Worm (Caenorhabditis elegans) whole organism, early embryonic: ENCODE measurements around the gene F13A2.1.

Experiments used
- B0310.2 ChIP-seq: sonication (generic microtip); optimal IDR thresholded peaks from 2 replicates; lab custom pipeline; 2016; ENCODE audit warnings: mild to moderate bottlenecking, missing genetic modification characterization, missing compliant biosample characterization
- F13C5.2 ChIP-seq: sonication (generic microtip); optimal IDR thresholded peaks from 2 replicates; lab custom pipeline; 2017; ENCODE audit warnings: mild to moderate bottlenecking, missing genetic modification characterization, inconsistent platforms, missing compliant biosample characterization
- aly-1 ChIP-seq: sonication (generic microtip); optimal IDR thresholded peaks from 2 replicates; lab custom pipeline; 2016; ENCODE audit warnings: missing genetic modification characterization, missing compliant biosample characterization
- ama-1 ChIP-seq: fragments of 150-350 bp; optimal IDR thresholded peaks from 2 replicates; lab custom pipeline; 2014
- ceh-13 ChIP-seq: fragments of 200-800 bp; sonication (Bioruptor generic); optimal IDR thresholded peaks from 2 replicates; lab custom pipeline; 2018; ENCODE audit warnings: mild to moderate bottlenecking, missing genetic modification characterization, missing compliant biosample characterization
- ceh-36 ChIP-seq: sonication (generic microtip); optimal IDR thresholded peaks from 2 replicates; lab custom pipeline; 2016; ENCODE audit warnings: missing genetic modification characterization, inconsistent platforms, missing compliant biosample characterization
- ets-7 ChIP-seq: sonication (generic microtip); optimal IDR thresholded peaks from 2 replicates; lab custom pipeline; 2016; ENCODE audit warnings: missing genotype, missing genetic modification characterization, missing compliant biosample characterization
- flt-1 ChIP-seq: fragments of 200-800 bp; sonication (Bioruptor generic); IDR thresholded peaks from 2 replicates; pipeline ENCODE4 v1.3.6; 2022; ENCODE audit warnings: missing genetic modification characterization, missing compliant biosample characterization
- hmbx-1 ChIP-seq: sonication (generic microtip); optimal IDR thresholded peaks from 2 replicates; lab custom pipeline; 2016; ENCODE audit warnings: mild to moderate bottlenecking, missing genetic modification characterization, missing compliant biosample characterization
- hmg-4 ChIP-seq: fragments of 200-800 bp; sonication (Bioruptor generic); optimal IDR thresholded peaks from 2 replicates; lab custom pipeline; 2018; ENCODE audit warnings: mild to moderate bottlenecking, missing genetic modification characterization, missing compliant biosample characterization
- hnd-1 ChIP-seq: sonication (generic microtip); optimal IDR thresholded peaks from 2 replicates; lab custom pipeline; 2016; ENCODE audit warnings: missing genetic modification characterization, missing compliant biosample characterization
- pes-1 ChIP-seq: fragments of 200-800 bp; sonication (Bioruptor generic); IDR thresholded peaks from 2 replicates; pipeline ENCODE4 v1.3.6; 2022; ENCODE audit warnings: missing genetic modification reagents, missing genetic modification characterization, missing compliant biosample characterization
- scrt-1 ChIP-seq: fragments of 200-800 bp; sonication (Bioruptor generic); IDR thresholded peaks from 2 replicates; pipeline ENCODE4 v1.3.6; 2022; ENCODE audit warnings: missing genetic modification characterization, missing compliant biosample characterization
- sea-1 ChIP-seq: fragments of 200-800 bp; sonication (Bioruptor generic); conservative IDR thresholded peaks from 2 replicates; pipeline ENCODE4 v1.3.6; 2022; ENCODE audit warnings: missing genetic modification characterization, missing compliant biosample characterization
- tbx-11 ChIP-seq: fragments of 200-800 bp; sonication (Bioruptor generic); IDR thresholded peaks from 2 replicates; pipeline ENCODE4 v1.3.6; 2022; ENCODE audit warnings: missing genetic modification characterization, missing compliant biosample characterization
- tbx-37 ChIP-seq: fragments of 200-800 bp; sonication (Bioruptor generic); conservative IDR thresholded peaks from 2 replicates; pipeline ENCODE4 v1.3.6; 2022; ENCODE audit warnings: missing genetic modification reagents, missing genetic modification characterization, missing compliant biosample characterization
- tra-4 ChIP-seq: sonication (generic microtip); optimal IDR thresholded peaks from 2 replicates; lab custom pipeline; 2017; ENCODE audit warnings: missing genetic modification characterization, missing compliant biosample characterization

Gene F13A2.1

ce11 chrV:4419767-4420322 is 37.6 kb upstream of the F13A2.1 start, which contains the start of the genes Y47D7A.7 and Y47D7A.2:
Y47D7A.7 (minus strand) TSS chrV:4419867.
Y47D7A.2 (plus strand) TSS chrV:4420272.
- TF ChIP-seq ama-1 (lab: Kevin White, UChicago) (no peak), scrt-1 (GFP tag; lab: Robert Waterston, UW) (no peak), ceh-13 (no peak), ceh-36 (tag; lab: Kevin White, UChicago) (no peak)

ce11 chrV:4418116-4418515 is 35.9 kb upstream of the F13A2.1 start, which contains the start of gene Y47D7A.6:
Y47D7A.6 (minus strand) TSS chrV:4418216.
- no peak for TF ChIP-seq aly-1 (tag; lab: Kevin White, UChicago)

- TF ChIP-seq B0310.2, result no peak
- TF ChIP-seq flt-1 (GFP tag; lab: Robert Waterston, UW), result no peak
- no peak for TF ChIP-seq F13C5.2
Measured at ce11 chrV:4416710-4417109, 34.5 kb upstream of the F13A2.1 start, which contains the start of gene Y47D7A.18. Y47D7A.18 (minus strand) TSS chrV:4416810.

- TF ChIP-seq scrt-1 (GFP tag; lab: Robert Waterston, UW) (no peak), pes-1 (no peak), tbx-11 (GFP tag; lab: Robert Waterston, UW) (no peak), F13C5.2 (no peak), hnd-1 (no peak), ceh-13 (no peak), B0310.2 (no peak), tbx-37 (GFP tag; lab: Robert Waterston, UW) (no peak), sea-1 (no peak), tra-4 (tag; lab: Kevin White, UChicago) (no peak), hmg-4 (GFP tag; lab: Kevin White, UChicago) (no peak), aly-1 (tag; lab: Kevin White, UChicago) (no peak), flt-1 (GFP tag; lab: Robert Waterston, UW) (no peak)
Measured at ce11 chrV:4414613-4415071, 32.4 kb upstream of the F13A2.1 start, which contains the start of gene grl-5. grl-5 (minus strand) TSS chrV:4414663.

- no peak for TF ChIP-seq scrt-1 (GFP tag; lab: Robert Waterston, UW)
- TF ChIP-seq tbx-11 (GFP tag; lab: Robert Waterston, UW), result no peak
- no peak for TF ChIP-seq tra-4 (tag; lab: Kevin White, UChicago)
- no peak for TF ChIP-seq tbx-37 (GFP tag; lab: Robert Waterston, UW)
- TF ChIP-seq ceh-36 (tag; lab: Kevin White, UChicago), result no peak
- TF ChIP-seq flt-1 (GFP tag; lab: Robert Waterston, UW), result no peak
- TF ChIP-seq hnd-1, result no peak
- no peak for TF ChIP-seq B0310.2
- TF ChIP-seq pes-1, result no peak
- no peak for TF ChIP-seq sea-1
- TF ChIP-seq aly-1 (tag; lab: Kevin White, UChicago), result no peak
- TF ChIP-seq F13C5.2, result no peak
- TF ChIP-seq hmbx-1, result no peak
- TF ChIP-seq ceh-13, result no peak
Measured at ce11 chrV:4411714-4412113, 29.5 kb upstream of the F13A2.1 start, which contains the start of gene Y47D7A.17. Y47D7A.17 (minus strand) TSS chrV:4411814.

ce11 chrV:4410643-4411042 is 28.4 kb upstream of the F13A2.1 start, which contains the start of gene Y47D7A.3:
Y47D7A.3 (plus strand) TSS chrV:4410943.
- no peak for TF ChIP-seq flt-1 (GFP tag; lab: Robert Waterston, UW)

- TF ChIP-seq ceh-13, result no peak
- TF ChIP-seq ceh-36 (tag; lab: Kevin White, UChicago), result no peak
- TF ChIP-seq F13C5.2, result no peak
- no peak for TF ChIP-seq hmbx-1
- TF ChIP-seq flt-1 (GFP tag; lab: Robert Waterston, UW), result no peak
- no peak for TF ChIP-seq aly-1 (tag; lab: Kevin White, UChicago)
- no peak for TF ChIP-seq tbx-11 (GFP tag; lab: Robert Waterston, UW)
- TF ChIP-seq B0310.2, result no peak
- TF ChIP-seq tra-4 (tag; lab: Kevin White, UChicago), result no peak
- no peak for TF ChIP-seq hnd-1
- TF ChIP-seq pes-1, result no peak
- TF ChIP-seq scrt-1 (GFP tag; lab: Robert Waterston, UW), result no peak
- TF ChIP-seq ama-1 (lab: Kevin White, UChicago), result no peak
- no peak for TF ChIP-seq tbx-37 (GFP tag; lab: Robert Waterston, UW)
Measured at ce11 chrV:4407519-4407918, 25.3 kb upstream of the F13A2.1 start, which contains the start of gene nhr-118. nhr-118 (plus strand) TSS chrV:4407819.

- TF ChIP-seq scrt-1 (GFP tag; lab: Robert Waterston, UW) (no peak), ama-1 (lab: Kevin White, UChicago) (no peak), F13C5.2 (no peak), ceh-36 (tag; lab: Kevin White, UChicago) (no peak), tra-4 (tag; lab: Kevin White, UChicago) (no peak), B0310.2 (no peak), hmg-4 (GFP tag; lab: Kevin White, UChicago) (no peak), hnd-1 (no peak), tbx-11 (GFP tag; lab: Robert Waterston, UW) (no peak), hmbx-1 (no peak), sea-1 (no peak), flt-1 (GFP tag; lab: Robert Waterston, UW) (no peak), aly-1 (tag; lab: Kevin White, UChicago) (no peak), ceh-13 (no peak), tbx-37 (GFP tag; lab: Robert Waterston, UW) (no peak), ets-7 (tag; lab: Kevin White, UChicago) (no peak), pes-1 (no peak)
Measured at ce11 chrV:4401865-4402264, 19.7 kb upstream of the F13A2.1 start, which contains the start of gene F13A2.5. F13A2.5 (minus strand) TSS chrV:4401965.
